Fruit fly (Drosophila melanogaster) whole organism, embryonic: ENCODE results near the gene CG5079.

Source experiments
- Atf6 ChIP-seq: fragments of 200-800 bp; sonication (Bioruptor generic); IDR thresholded peaks from 2 replicates; pipeline ENCODE4 v1.3.6; 2022; ENCODE audit warnings: missing biosample characterization, missing genetic modification characterization
- CG11085 ChIP-seq: fragments of 200-800 bp; sonication (Bioruptor generic); IDR thresholded peaks from 2 replicates; pipeline ENCODE4 v1.3.6; 2022; ENCODE audit warnings: missing biosample characterization, missing genetic modification characterization
- CG11695 ChIP-seq: fragments of 200-800 bp; sonication (Bioruptor generic); IDR thresholded peaks from 3 replicates; pipeline ENCODE4 v1.3.6; 2022; ENCODE audit warnings: missing biosample characterization, missing genetic modification characterization
- CG13424 ChIP-seq: fragments of 200-800 bp; sonication (Bioruptor generic); optimal IDR thresholded peaks from 2 replicates; lab custom pipeline; 2019; ENCODE audit warnings: missing biosample characterization, mild to moderate bottlenecking, missing genetic modification characterization, moderate library complexity
- CG13894 ChIP-seq: fragments of 200-800 bp; sonication (Bioruptor generic); optimal IDR thresholded peaks from 3 replicates; lab custom pipeline; 2018; ENCODE audit warnings: missing biosample characterization, mild to moderate bottlenecking, missing genetic modification characterization, moderate library complexity
- CG14441 ChIP-seq: fragments of 200-800 bp; sonication (Bioruptor generic); IDR thresholded peaks from 2 replicates; pipeline ENCODE4 v1.3.6; 2022; ENCODE audit warnings: missing biosample characterization, missing genetic modification characterization
- CG15073 ChIP-seq: fragments of 200-800 bp; sonication (Bioruptor generic); optimal IDR thresholded peaks from 2 replicates; lab custom pipeline; 2016; ENCODE audit warnings: missing biosample characterization, missing genetic modification characterization
- CG15601 ChIP-seq: fragments of 200-800 bp; sonication (Bioruptor generic); optimal IDR thresholded peaks from 3 replicates; lab custom pipeline; 2019; ENCODE audit warnings: missing biosample characterization, mild to moderate bottlenecking, missing genetic modification characterization, moderate library complexity
- CG1647 ChIP-seq: fragments of 200-800 bp; sonication (Bioruptor generic); optimal IDR thresholded peaks from 3 replicates; lab custom pipeline; 2016; ENCODE audit warnings: missing biosample characterization, missing genetic modification characterization
- CG18262 ChIP-seq: fragments of 200-800 bp; optimal IDR thresholded peaks from 3 replicates; lab custom pipeline; 2019; ENCODE audit warnings: missing biosample characterization, mild to moderate bottlenecking, missing genetic modification characterization, moderate library complexity
- CG2202 ChIP-seq: fragments of 200-800 bp; sonication (Bioruptor generic); optimal IDR thresholded peaks from 2 replicates; lab custom pipeline; 2018; ENCODE audit warnings: missing biosample characterization, mild to moderate bottlenecking, missing genetic modification characterization
- CG2712 ChIP-seq: fragments of 200-800 bp; optimal IDR thresholded peaks from 3 replicates; lab custom pipeline; 2019; ENCODE audit warnings: missing biosample characterization, mild to moderate bottlenecking, missing genetic modification characterization, moderate library complexity
- CG2889 ChIP-seq: fragments of 200-800 bp; sonication (Bioruptor generic); IDR thresholded peaks from 3 replicates; pipeline ENCODE4 v1.3.6; 2022; ENCODE audit warnings: missing biosample characterization, missing genetic modification characterization
- CG31224 ChIP-seq: fragments of 200-800 bp; sonication (Bioruptor generic); IDR thresholded peaks from 2 replicates; pipeline ENCODE4 v1.3.6; 2022; ENCODE audit warnings: missing biosample characterization, missing genetic modification characterization
- CG33557 ChIP-seq: fragments of 200-800 bp; sonication (Bioruptor generic); optimal IDR thresholded peaks from 2 replicates; lab custom pipeline; 2019; ENCODE audit warnings: missing biosample characterization, mild to moderate bottlenecking, missing genetic modification characterization, moderate library complexity
- CG7372 ChIP-seq: fragments of 200-800 bp; sonication (Bioruptor generic); IDR thresholded peaks from 2 replicates; pipeline ENCODE4 v1.3.6; 2022; ENCODE audit warnings: missing biosample characterization, missing genetic modification characterization
- CG9609 ChIP-seq: fragments of 200-800 bp; sonication (Bioruptor generic); optimal IDR thresholded peaks from 3 replicates; lab custom pipeline; 2016; ENCODE audit warnings: missing biosample characterization, missing genetic modification characterization
- CoRest ChIP-seq: fragments of 200-800 bp; sonication (Bioruptor generic); optimal IDR thresholded peaks from 3 replicates; lab custom pipeline; 2018; ENCODE audit warnings: missing biosample characterization, mild to moderate bottlenecking, missing genetic modification characterization, moderate library complexity
- Fer1 ChIP-seq: fragments of 200-800 bp; sonication (Bioruptor generic); optimal IDR thresholded peaks from 2 replicates; lab custom pipeline; 2017; ENCODE audit warnings: missing biosample characterization, mild to moderate bottlenecking, missing genetic modification characterization
- Myb ChIP-seq: fragments of 200-800 bp; sonication (Bioruptor generic); optimal IDR thresholded peaks from 2 replicates; lab custom pipeline; 2016; ENCODE audit warnings: missing biosample characterization, missing genetic modification characterization
- NC2α ChIP-seq: fragments of 200-800 bp; sonication (Bioruptor generic); optimal IDR thresholded peaks from 2 replicates; lab custom pipeline; 2016; ENCODE audit warnings: missing biosample characterization, missing genetic modification characterization
- Nf-YC ChIP-seq: fragments of 200-800 bp; optimal IDR thresholded peaks from 3 replicates; lab custom pipeline; 2019; ENCODE audit warnings: missing biosample characterization, mild to moderate bottlenecking, missing genetic modification characterization, moderate library complexity
- Opbp ChIP-seq: fragments of 200-800 bp; sonication (Bioruptor generic); IDR thresholded peaks from 3 replicates; pipeline ENCODE4 v1.3.6; 2022; ENCODE audit warnings: missing biosample characterization, missing genetic modification characterization; ENCODE audit not compliant: partially characterized antibody
- Ravus ChIP-seq: fragments of 200-800 bp; sonication (Bioruptor generic); IDR thresholded peaks from 2 replicates; pipeline ENCODE4 v1.3.6; 2022; ENCODE audit warnings: missing biosample characterization, missing genetic modification characterization
- Side ChIP-seq: fragments of 200-800 bp; sonication (Bioruptor generic); optimal IDR thresholded peaks from 2 replicates; lab custom pipeline; 2016; ENCODE audit warnings: missing biosample characterization, missing genetic modification characterization
- Sin3A ChIP-seq: fragments of >200 bp; optimal IDR thresholded peaks from 2 replicates; lab custom pipeline; 2018
- Xbp1 ChIP-seq: fragments of 200-800 bp; sonication (Bioruptor generic); optimal IDR thresholded peaks from 3 replicates; lab custom pipeline; 2016; ENCODE audit warnings: missing biosample characterization, mild to moderate bottlenecking, missing genetic modification characterization
- bowl ChIP-seq: fragments of 200-800 bp; sonication (Bioruptor generic); IDR thresholded peaks from 2 replicates; pipeline ENCODE4 v1.3.6; 2022; ENCODE audit warnings: missing biosample characterization, missing genetic modification characterization
- chinmo ChIP-seq: fragments of 200-800 bp; sonication (Bioruptor generic); IDR thresholded peaks from 4 replicates; pipeline ENCODE4 v1.3.6; 2022; ENCODE audit warnings: missing biosample characterization, missing genetic modification characterization; ENCODE audit not compliant: partially characterized antibody
- chn ChIP-seq: fragments of 200-800 bp; sonication (Bioruptor generic); optimal IDR thresholded peaks from 2 replicates; lab custom pipeline; 2016; ENCODE audit warnings: missing biosample characterization, missing genetic modification characterization
- ci ChIP-seq: fragments of 200-800 bp; sonication (Bioruptor generic); IDR thresholded peaks from 3 replicates; pipeline ENCODE4 v1.3.6; 2022; ENCODE audit warnings: missing biosample characterization, missing genetic modification characterization
- crol ChIP-seq: fragments of 200-800 bp; sonication (Bioruptor generic); IDR thresholded peaks from 2 replicates; pipeline ENCODE4 v1.3.6; 2022; ENCODE audit warnings: missing biosample characterization, missing genetic modification characterization
- esg ChIP-seq: fragments of 200-800 bp; sonication (Bioruptor generic); conservative IDR thresholded peaks from 2 replicates; pipeline ENCODE4 v1.3.6; 2022; ENCODE audit warnings: missing biosample characterization, missing genetic modification characterization
- her ChIP-seq: fragments of 200-800 bp; sonication (Bioruptor generic); optimal IDR thresholded peaks from 2 replicates; lab custom pipeline; 2016; ENCODE audit warnings: missing biosample characterization, missing genetic modification characterization
- inv ChIP-seq: fragments of 200-800 bp; sonication (Bioruptor generic); IDR thresholded peaks from 2 replicates; pipeline ENCODE4 v1.3.6; 2022; ENCODE audit warnings: missing biosample characterization, missing genetic modification characterization; ENCODE audit not compliant: partially characterized antibody
- kay ChIP-seq: fragments of 200-800 bp; sonication (Bioruptor generic); optimal IDR thresholded peaks from 2 replicates; lab custom pipeline; 2016; ENCODE audit warnings: missing biosample characterization, missing genetic modification characterization
- lilli ChIP-seq: fragments of 200-800 bp; sonication (Bioruptor generic); optimal IDR thresholded peaks from 3 replicates; lab custom pipeline; 2016; ENCODE audit warnings: missing biosample characterization, missing genetic modification characterization
- lola ChIP-seq, 3 experiments: fragments of >200 bp in 2 of 3; fragments of 200-800 bp in 1 of 3; sonication (Bioruptor generic) in 1 of 3; optimal IDR thresholded peaks; 2 replicates each; lab custom pipeline; 2017 to 2019; ENCODE audit warnings: missing biosample characterization in 3 of 3, missing genetic modification characterization in 3 of 3, mild to moderate bottlenecking in 1 of 3, moderate library complexity in 1 of 3
- mam ChIP-seq: fragments of 200-800 bp; sonication (Bioruptor generic); optimal IDR thresholded peaks from 3 replicates; lab custom pipeline; 2016; ENCODE audit warnings: missing biosample characterization, missing genetic modification characterization
- pita ChIP-seq: fragments of 200-800 bp; sonication (Bioruptor generic); optimal IDR thresholded peaks from 2 replicates; lab custom pipeline; 2017; ENCODE audit warnings: missing biosample characterization, mild to moderate bottlenecking, missing genetic modification characterization
- sd ChIP-seq: fragments of 200-800 bp; sonication (Bioruptor generic); optimal IDR thresholded peaks from 3 replicates; lab custom pipeline; 2018; ENCODE audit warnings: missing biosample characterization, mild to moderate bottlenecking, missing genetic modification characterization, moderate library complexity
- sna ChIP-seq: fragments of 200-800 bp; sonication (Bioruptor generic); IDR thresholded peaks from 2 replicates; pipeline ENCODE4 v1.3.6; 2022; ENCODE audit warnings: missing biosample characterization, missing genetic modification characterization; ENCODE audit not compliant: partially characterized antibody
- tin ChIP-seq: fragments of 200-800 bp; sonication (Bioruptor generic); optimal IDR thresholded peaks from 3 replicates; lab custom pipeline; 2016; ENCODE audit warnings: missing biosample characterization, missing genetic modification characterization
- trem ChIP-seq: fragments of 200-800 bp; optimal IDR thresholded peaks from 3 replicates; lab custom pipeline; 2019; ENCODE audit warnings: missing biosample characterization, mild to moderate bottlenecking, missing genetic modification characterization, moderate library complexity
- unc-4 ChIP-seq: fragments of 200-800 bp; sonication (Bioruptor generic); IDR thresholded peaks from 2 replicates; pipeline ENCODE4 v1.3.6; 2022; ENCODE audit warnings: missing biosample characterization, missing genetic modification characterization; ENCODE audit not compliant: partially characterized antibody
- wek ChIP-seq: fragments of 200-800 bp; sonication (Bioruptor generic); optimal IDR thresholded peaks from 3 replicates; lab custom pipeline; 2018; ENCODE audit warnings: missing biosample characterization, mild to moderate bottlenecking, missing genetic modification characterization, moderate library complexity
- zen2 ChIP-seq: fragments of 200-800 bp; sonication (Bioruptor generic); IDR thresholded peaks from 3 replicates; pipeline ENCODE4 v1.3.6; 2022; ENCODE audit warnings: missing biosample characterization, missing genetic modification characterization; ENCODE audit not compliant: partially characterized antibody
- zf30C ChIP-seq: fragments of 200-800 bp; sonication (Bioruptor generic); optimal IDR thresholded peaks from 3 replicates; lab custom pipeline; 2018; ENCODE audit warnings: missing biosample characterization, mild to moderate bottlenecking, missing genetic modification characterization
- zfh2 ChIP-seq: fragments of 200-800 bp; sonication (Bioruptor generic); optimal IDR thresholded peaks from 2 replicates; lab custom pipeline; 2016; ENCODE audit warnings: missing biosample characterization, missing genetic modification characterization

CG5079 gene

DNA sequence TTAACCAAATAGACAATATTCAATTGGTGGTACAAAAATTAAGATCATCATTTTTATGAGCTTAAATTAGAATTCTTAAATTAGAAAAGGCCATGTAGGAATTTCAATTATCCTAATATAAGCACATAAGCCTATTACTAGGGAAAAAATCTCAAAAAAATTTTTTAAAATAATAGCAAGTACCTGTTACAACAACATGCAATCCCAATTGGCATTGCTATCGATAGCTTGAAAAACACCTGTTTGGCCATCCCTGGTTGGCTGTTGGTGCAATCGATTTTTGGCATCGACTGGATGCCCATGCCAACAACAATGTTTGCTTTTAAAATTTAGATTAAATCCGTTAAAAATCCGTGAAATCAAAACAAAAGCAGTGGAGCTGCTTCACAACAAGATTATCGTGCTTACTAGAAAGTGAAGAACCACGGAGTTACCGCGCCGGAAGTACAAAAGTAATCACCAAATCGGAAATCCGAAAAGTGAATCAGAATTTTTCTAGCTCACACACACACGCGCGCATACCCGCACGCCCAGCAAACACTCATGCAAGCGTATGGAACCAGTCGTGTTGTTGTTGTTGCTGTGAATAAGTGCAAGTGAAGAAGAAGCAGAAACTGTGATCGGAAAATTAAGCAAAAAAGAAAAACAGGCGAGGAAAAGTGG, 48.2 kb downstream of the CG5079 start, which contains the start of gene RASSF8:
TSS of gene RASSF8 (plus strand) at position 265 of the 663 bp plus-strand sequence.
- TF ChIP-seq chn (GFP tag; lab: Kevin White, UChicago) (peak; percentile 38), esg (0 out of 2 replicates have a peak, but pooled peaks have one; percentile 14), NC2α (no peak), CG9609 (no peak), bowl (GFP tag; lab: Robert Waterston, UW) (no peak), Opbp (GFP tag; lab: Robert Waterston, UW) (peak; percentile 68; the same call in 2 of the 3 replicates), CG1647 (peak; percentile 4), zen2 (GFP tag; lab: Robert Waterston, UW) (peak; percentile 7; the same call in 1 of the 3 replicates), unc-4 (peak; percentile 61), CG2889 (no peak), ci (GFP tag; lab: Robert Waterston, UW) (0 out of 3 replicates have a peak, but pooled peaks have one; percentile 7), her (peak; percentile 32), mam (GFP tag; lab: Kevin White, UChicago) (peak; percentile 41), tin (GFP tag; lab: Kevin White, UChicago) (peak; percentile 10), Myb (peak; percentile 57), CG7372 (GFP tag; lab: Robert Waterston, UW) (no peak), CG13894 (peak; percentile 1), Xbp1 (GFP tag; lab: Kevin White, UChicago) (peak; percentile 44), CG11085 (GFP tag; lab: Robert Waterston, UW) (no peak), CG18262 (tag; lab: Kevin White, UChicago) (peak; percentile 9), CG14441 (GFP tag; lab: Robert Waterston, UW) (0 out of 2 replicates have a peak, but pooled peaks have one; percentile 47), lilli (GFP tag; lab: Kevin White, UChicago) (peak; percentile 61), Fer1 (GFP tag; lab: Kevin White, UChicago) (peak; percentile 44), wek (no peak), Side (GFP tag; lab: Kevin White, UChicago) (peak; percentile 9), CG15601 (tag; lab: Kevin White, UChicago) (no peak), sd (peak; percentile 58), CG15073 (GFP tag; lab: Kevin White, UChicago) (peak; percentile 6), trem (peak; percentile 15), inv (peak; percentile 54; the same call in 1 of the 2 replicates), CG2712 (tag; lab: Kevin White, UChicago) (peak; percentile 7), Nf-YC (tag; lab: Kevin White, UChicago) (peak; percentile 38), CG31224 (peak; percentile 26; the same call in 1 of the 2 replicates), lola (GFP tag; optimal IDR thresholded peaks at IDR 0.05; lab: Kevin White, UChicago) (no peak), Ravus (GFP tag; lab: Robert Waterston, UW) (no peak), chinmo (peak; percentile 90), crol (GFP tag; lab: Robert Waterston, UW) (no peak), CG33557 (GFP tag; lab: Kevin White, UChicago) (no peak), kay (GFP tag; lab: Kevin White, UChicago) (peak; percentile 47), CG13424 (tag; lab: Kevin White, UChicago) (peak; percentile 20), Atf6 (peak; percentile 14; the same call in 1 of the 2 replicates), pita (GFP tag; lab: Kevin White, UChicago) (no peak), CG11695 (GFP tag; lab: Robert Waterston, UW) (no peak), CoRest (tag; lab: Kevin White, UChicago) (peak; percentile 57), zfh2 (GFP tag; lab: Kevin White, UChicago) (peak; percentile 53), zf30C (GFP tag; lab: Kevin White, UChicago) (no peak), Sin3A (lab: Kevin White, UChicago) (peak; percentile 41), CG2202 (tag; lab: Kevin White, UChicago) (no peak), sna (peak; percentile 46; the same call in 1 of the 2 replicates)
